Worm (Caenorhabditis elegans) whole organism, mixed stage, embryonic: ENCODE measurements around the gene uggt-1.

Source experiments
- elt-3 ChIP-seq: fragments of 150-350 bp; optimal IDR thresholded peaks from 2 replicates; lab custom pipeline; 2014; ENCODE audit warnings: missing biosample characterization, missing genetic modification characterization
- lsy-2 ChIP-seq: fragments of 150-350 bp; optimal IDR thresholded peaks from 2 replicates; lab custom pipeline; 2014; ENCODE audit warnings: missing biosample characterization, missing genetic modification characterization
- snpc-4 ChIP-seq: fragments of 150-350 bp; optimal IDR thresholded peaks from 2 replicates; lab custom pipeline; 2014; ENCODE audit warnings: missing biosample characterization, missing genetic modification characterization
- unc-39 ChIP-seq: fragments of 150-350 bp; optimal IDR thresholded peaks from 2 replicates; lab custom pipeline; 2014; ENCODE audit warnings: missing biosample characterization, missing genetic modification characterization

DNA sequence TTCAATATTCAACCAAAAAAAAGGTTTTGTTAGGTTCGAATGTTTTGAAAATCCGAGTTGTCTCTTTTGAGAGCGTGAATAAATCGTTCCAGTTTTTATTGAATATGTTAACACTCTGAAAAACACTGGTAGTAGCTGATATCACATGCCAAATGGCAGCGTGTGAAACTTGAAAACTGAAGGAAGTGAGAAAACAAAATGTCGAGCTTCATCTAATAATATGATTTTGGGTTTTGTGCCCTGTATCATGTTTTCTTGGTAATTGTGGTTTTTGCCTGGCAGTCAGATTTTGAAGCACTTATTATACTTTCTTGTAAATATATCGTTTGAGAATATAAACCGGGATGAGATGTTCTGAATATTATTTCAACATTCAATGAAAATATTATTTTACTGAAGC, 2.0 kb upstream of the uggt-1 start, which contains the start of gene F48E3.6:
- no peak for TF ChIP-seq unc-39 (tag; lab: Kevin White, UChicago)
- TF ChIP-seq elt-3 (tag; lab: Kevin White, UChicago): no peak
- TF ChIP-seq snpc-4 (tag; lab: Kevin White, UChicago): no peak
- TF ChIP-seq lsy-2 (tag; lab: Kevin White, UChicago): no peak
